Fruit fly (Drosophila melanogaster) whole organism, wandering third instar larva: ENCODE results near the gene bchs.

Experiments used
- Abd-B ChIP-seq: fragments of >200 bp; optimal IDR thresholded peaks from 2 replicates; lab custom pipeline; 2017; ENCODE audit warnings: missing biosample characterization, missing genetic modification characterization
- CG32264 ChIP-seq: fragments of 200-800 bp; sonication (Bioruptor generic); optimal IDR thresholded peaks from 2 replicates; lab custom pipeline; 2016; ENCODE audit warnings: missing biosample characterization, missing genetic modification characterization
- CG9705 ChIP-seq: fragments of 200-800 bp; sonication (Bioruptor generic); optimal IDR thresholded peaks from 2 replicates; lab custom pipeline; 2018; ENCODE audit warnings: missing biosample characterization, mild to moderate bottlenecking, missing genetic modification characterization
- Dfd ChIP-seq: fragments of >200 bp; optimal IDR thresholded peaks from 2 replicates; lab custom pipeline; 2017; ENCODE audit warnings: missing biosample characterization, missing genetic modification characterization
- Dif ChIP-seq: fragments of 200-275, 200-300 bp; sonication (Bioruptor generic); optimal IDR thresholded peaks from 2 replicates; lab custom pipeline; 2018; ENCODE audit warnings: missing biosample characterization, missing genetic modification characterization; ENCODE audit not compliant: partially characterized antibody
- GATAd ChIP-seq: sonication (Bioruptor generic); optimal IDR thresholded peaks from 2 replicates; lab custom pipeline; 2016; ENCODE audit warnings: missing biosample characterization, missing genetic modification characterization
- Hnf4 ChIP-seq: fragments of 200-800 bp; sonication (Bioruptor generic); optimal IDR thresholded peaks from 2 replicates; lab custom pipeline; 2016; ENCODE audit warnings: missing biosample characterization, mild to moderate bottlenecking, missing genetic modification characterization
- Hr78 ChIP-seq: fragments of >200 bp; optimal IDR thresholded peaks from 2 replicates; lab custom pipeline; 2017; ENCODE audit warnings: missing biosample characterization, missing genetic modification characterization
- Hr83 ChIP-seq: fragments of 200-300 bp; sonication (Bioruptor generic); optimal IDR thresholded peaks from 2 replicates; lab custom pipeline; 2016; ENCODE audit warnings: missing biosample characterization, mild to moderate bottlenecking, missing genetic modification characterization, moderate library complexity; ENCODE audit not compliant: poor library complexity, severe bottlenecking
- Mio ChIP-seq: sonication (Bioruptor generic); optimal IDR thresholded peaks from 2 replicates; lab custom pipeline; 2016; ENCODE audit warnings: missing biosample characterization, missing genetic modification characterization
- Myc ChIP-seq: fragments of >200 bp; optimal IDR thresholded peaks from 2 replicates; lab custom pipeline; 2017
- N ChIP-seq: fragments of >200 bp; optimal IDR thresholded peaks from 2 replicates; lab custom pipeline; 2018; ENCODE audit warnings: missing biosample characterization, missing external identifiers, missing genetic modification characterization
- OdsH ChIP-seq: fragments of 200-800 bp; sonication (Bioruptor generic); optimal IDR thresholded peaks from 2 replicates; lab custom pipeline; 2016; ENCODE audit warnings: missing biosample characterization, mild to moderate bottlenecking, missing genetic modification characterization
- Rel ChIP-seq, 2 experiments: fragments of 200-800 bp; sonication (Bioruptor generic) in 1 of 2; optimal IDR thresholded peaks; 2 replicates in 1 of 2; 3 replicates in 1 of 2; lab custom pipeline; 2016 to 2019; ENCODE audit warnings: mild to moderate bottlenecking in 2 of 2, missing biosample characterization in 2 of 2, missing genetic modification characterization in 2 of 2, moderate library complexity in 1 of 2
- Sp1 ChIP-seq: fragments of 200-800 bp; sonication (Bioruptor generic); optimal IDR thresholded peaks from 3 replicates; lab custom pipeline; 2019; ENCODE audit warnings: missing biosample characterization, mild to moderate bottlenecking, missing genetic modification characterization, moderate library complexity
- Vsx2 ChIP-seq: fragments of 200-300, 225-300 bp; sonication (Bioruptor generic); optimal IDR thresholded peaks from 2 replicates; lab custom pipeline; 2018; ENCODE audit warnings: missing biosample characterization, missing genetic modification characterization; ENCODE audit not compliant: partially characterized antibody
- brk ChIP-seq: fragments of 200-800 bp; sonication (Bioruptor generic); optimal IDR thresholded peaks from 2 replicates; lab custom pipeline; 2016; ENCODE audit warnings: missing biosample characterization, mild to moderate bottlenecking, missing genetic modification characterization
- dl ChIP-seq, 2 experiments: fragments of 175-275, 200-275 bp in 1 of 2; fragments of 200-275 bp in 1 of 2; sonication (Bioruptor generic); optimal IDR thresholded peaks; lab custom pipeline; 2018; ENCODE audit warnings: mild to moderate bottlenecking in 2 of 2, missing biosample characterization in 2 of 2, missing genetic modification characterization in 2 of 2, moderate library complexity in 2 of 2; ENCODE audit not compliant: partially characterized antibody in 2 of 2, insufficient read depth in 1 of 2
- dmrt93B ChIP-seq: fragments of 200-800 bp; sonication (Bioruptor generic); optimal IDR thresholded peaks from 2 replicates; lab custom pipeline; 2018; ENCODE audit warnings: missing biosample characterization, mild to moderate bottlenecking, missing genetic modification characterization
- dsf ChIP-seq: sonication (Bioruptor generic); optimal IDR thresholded peaks from 2 replicates; lab custom pipeline; 2016; ENCODE audit warnings: missing biosample characterization, missing genetic modification characterization, borderline replicate concordance
- ey ChIP-seq: fragments of 200-800 bp; sonication (Bioruptor generic); optimal IDR thresholded peaks from 2 replicates; lab custom pipeline; 2016; ENCODE audit warnings: missing biosample characterization, missing genetic modification characterization
- h ChIP-seq: fragments of 200-800 bp; sonication (Bioruptor generic); optimal IDR thresholded peaks from 3 replicates; lab custom pipeline; 2016; ENCODE audit warnings: missing biosample characterization, mild to moderate bottlenecking, missing genetic modification characterization
- lola ChIP-seq: fragments of >200 bp; optimal IDR thresholded peaks from 2 replicates; lab custom pipeline; 2017; ENCODE audit warnings: missing biosample characterization, missing genetic modification characterization
- pan ChIP-seq: fragments of >200 bp; optimal IDR thresholded peaks from 2 replicates; lab custom pipeline; 2017
- psq ChIP-seq: fragments of 200-800 bp; sonication (Bioruptor generic); optimal IDR thresholded peaks from 3 replicates; lab custom pipeline; 2017; ENCODE audit warnings: missing biosample characterization, mild to moderate bottlenecking, missing genetic modification characterization, moderate library complexity
- rgr ChIP-seq: fragments of 200-800 bp; sonication (Bioruptor generic); optimal IDR thresholded peaks from 3 replicates; lab custom pipeline; 2016; ENCODE audit warnings: missing biosample characterization, mild to moderate bottlenecking, missing genetic modification characterization
- usp ChIP-seq: fragments of >200 bp; optimal IDR thresholded peaks from 2 replicates; lab custom pipeline; 2017; ENCODE audit warnings: missing biosample characterization, missing genetic modification characterization
- woc ChIP-seq: sonication (Bioruptor generic); optimal IDR thresholded peaks from 2 replicates; lab custom pipeline; 2016; ENCODE audit warnings: missing biosample characterization, mild to moderate bottlenecking, missing genetic modification characterization

The bchs gene

DNA sequence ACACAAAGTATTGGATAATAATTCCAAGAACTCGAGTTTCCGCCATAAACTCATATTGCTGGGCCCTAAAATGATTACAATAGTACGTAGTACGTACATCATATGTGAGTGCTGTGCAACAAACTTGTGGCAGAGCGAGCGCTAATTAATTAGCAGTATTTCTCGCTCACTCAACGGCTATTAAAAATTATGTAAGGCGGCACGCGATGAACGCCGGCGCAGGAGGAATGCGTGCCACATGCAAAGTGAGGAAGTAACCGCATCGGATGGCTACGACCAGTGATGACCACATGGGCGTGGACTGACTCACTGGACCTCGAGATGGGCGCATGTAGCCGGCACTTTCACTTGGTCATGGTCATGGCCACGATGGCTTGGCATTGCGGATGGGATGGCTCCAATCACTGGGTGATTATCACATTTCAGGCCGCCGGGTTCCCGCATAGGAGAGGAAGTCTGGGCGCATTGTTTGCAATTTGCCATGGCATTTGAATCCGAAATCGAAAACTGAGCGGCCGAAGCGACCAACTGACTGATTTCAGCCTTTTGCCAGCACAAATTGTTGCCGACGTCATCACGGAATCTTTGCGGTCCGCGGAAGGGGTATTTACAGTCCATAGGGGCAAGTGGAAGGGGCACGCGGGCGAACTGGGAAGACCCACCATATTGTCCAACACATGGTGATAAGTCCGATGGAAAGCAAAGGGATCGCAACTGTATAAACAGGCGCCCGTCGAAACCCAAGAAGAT lies 54.4 kb downstream of the bchs start:
- TF ChIP-seq brk (GFP tag; lab: Kevin White, UChicago) (no peak), rgr (no peak), Hr83 (GFP tag; lab: Kevin White, UChicago) (no peak), Hr78 (GFP tag; lab: Kevin White, UChicago) (no peak), Sp1 (GFP tag; lab: Kevin White, UChicago) (no peak), usp (no peak), Abd-B (GFP tag; lab: Kevin White, UChicago) (no peak), OdsH (GFP tag; lab: Kevin White, UChicago) (no peak)
- TF ChIP-seq, all 38 proteins: peak for 0

DNA sequence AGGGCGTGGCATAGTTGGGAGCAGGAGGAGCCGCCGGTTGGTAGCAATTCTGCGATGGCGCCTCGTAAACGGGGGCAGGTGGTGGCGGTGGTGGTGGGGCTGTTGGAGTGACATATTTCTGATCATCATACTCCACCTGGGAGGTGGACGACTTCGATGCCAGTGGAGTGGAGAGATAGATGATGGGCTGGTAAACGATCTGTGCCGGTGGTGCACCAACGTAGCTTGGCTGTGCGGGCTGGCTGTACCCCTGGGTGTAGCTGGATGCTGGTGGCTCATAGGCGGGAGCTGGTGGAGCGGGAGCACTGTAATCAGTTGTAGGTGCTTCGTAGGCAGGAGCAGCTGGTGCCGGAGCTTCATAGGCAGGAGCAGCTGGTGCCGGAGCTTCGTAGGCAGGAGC lies 56.3 kb downstream of the bchs start:
- TF ChIP-seq psq (GFP tag; lab: Kevin White, UChicago) (no peak), rgr (no peak), GATAd (GFP tag; lab: Kevin White, UChicago) (no peak)

DNA sequence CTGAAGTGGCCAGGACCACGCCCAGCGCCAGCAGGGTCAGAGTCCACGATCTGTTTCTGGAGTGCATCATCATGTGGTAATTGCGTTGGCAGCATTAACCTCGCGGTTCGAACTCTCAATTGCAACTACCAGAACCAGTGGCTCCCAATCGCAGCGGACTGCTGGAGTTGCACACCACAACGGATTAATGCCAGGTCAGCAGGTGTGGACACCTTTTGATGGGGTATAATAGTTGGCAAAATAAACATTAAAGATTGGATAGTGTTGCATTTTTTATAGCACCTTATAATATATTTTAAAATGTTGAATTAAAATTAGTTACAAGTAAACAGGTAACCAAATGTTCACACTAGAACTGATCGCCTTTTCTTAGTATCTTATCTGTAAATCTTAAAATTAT lies 57.2 kb downstream of the bchs start:
- TF ChIP-seq CG32264 (GFP tag; lab: Kevin White, UChicago) (no peak), Hr83 (GFP tag; lab: Kevin White, UChicago) (no peak), N (GFP tag; lab: Kevin White, UChicago) (no peak), Dfd (no peak), woc (no peak), OdsH (GFP tag; lab: Kevin White, UChicago) (no peak), h (GFP tag; lab: Kevin White, UChicago) (no peak), Myc (lab: Kevin White, UChicago) (no peak), Hr78 (GFP tag; lab: Kevin White, UChicago) (no peak), pan (lab: Kevin White, UChicago) (no peak), dmrt93B (GFP tag; lab: Kevin White, UChicago) (no peak), Hnf4 (GFP tag; lab: Kevin White, UChicago) (no peak), lola (no peak), dsf (GFP tag; lab: Kevin White, UChicago) (no peak), rgr (no peak), Rel (GFP tag; optimal IDR thresholded peaks at IDR 0.05; lab: Kevin White, UChicago) (no peak), Rel (tag; optimal IDR thresholded peaks at IDR 0.05; lab: Kevin White, UChicago) (no peak)

DNA sequence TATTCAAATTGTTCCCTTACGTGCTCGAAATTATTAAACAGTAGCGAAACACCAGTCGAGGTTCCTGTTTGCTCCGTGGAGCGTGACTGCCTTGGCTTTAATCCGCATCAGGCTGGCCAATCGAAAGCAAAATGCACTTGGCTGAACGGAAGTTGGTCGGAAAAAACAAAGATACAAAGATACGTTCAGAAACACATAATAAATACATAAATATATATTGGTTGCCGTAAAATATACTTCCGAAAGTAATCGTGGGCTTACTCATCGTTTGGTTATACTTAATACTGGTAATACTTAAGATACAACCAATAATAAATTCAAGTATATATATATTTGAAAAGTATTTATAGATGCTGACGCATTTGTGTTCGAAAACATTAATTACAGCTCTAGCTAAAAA lies 57.9 kb downstream of the bchs start, which contains the start of gene psd:
Gene psd (minus strand): TSS at position 101 of the 400 bp plus-strand sequence.
- TF ChIP-seq Vsx2 (GFP tag; lab: Kevin White, UChicago) (no peak), h (GFP tag; lab: Kevin White, UChicago) (no peak), Rel (GFP tag; optimal IDR thresholded peaks at IDR 0.05; lab: Kevin White, UChicago) (no peak), Rel (tag; optimal IDR thresholded peaks at IDR 0.05; lab: Kevin White, UChicago) (no peak), dl (GFP tag; optimal IDR thresholded peaks at IDR 0.05; lab: Kevin White, UChicago; ENCODE audit: insufficient read depth in 1 of 2, partially characterized antibody in 2 of 2) (no peak), Sp1 (GFP tag; lab: Kevin White, UChicago) (no peak), pan (lab: Kevin White, UChicago) (no peak), Dfd (no peak), N (GFP tag; lab: Kevin White, UChicago) (no peak), Abd-B (GFP tag; lab: Kevin White, UChicago) (no peak), OdsH (GFP tag; lab: Kevin White, UChicago) (no peak), dsf (GFP tag; lab: Kevin White, UChicago) (no peak), GATAd (GFP tag; lab: Kevin White, UChicago) (no peak), ey (GFP tag; lab: Kevin White, UChicago) (no peak), CG9705 (GFP tag; lab: Kevin White, UChicago) (no peak), Mio (no peak), Dif (GFP tag; lab: Kevin White, UChicago) (no peak), CG32264 (GFP tag; lab: Kevin White, UChicago) (no peak)
